Worm (Caenorhabditis elegans): ENCODE measurements around the gene T16G12.13.

Gene T16G12.13

ce11 chrIII:10096525-10096972, 35.9 kb downstream of the T16G12.13 start (continued):
- TF ChIP-seq lsy-27 (tag; optimal IDR thresholded peaks at IDR 0.05; ENCODE audit: borderline replicate concordance, insufficient read depth) (no peak), F55B11.4 (tag; optimal IDR thresholded peaks at IDR 0.05; ENCODE audit: borderline replicate concordance, insufficient read depth) (no peak), pha-4 (tag; optimal IDR thresholded peaks at IDR 0.05) (peak; percentile 7), rcor-1 (GFP tag; IDR thresholded peaks at IDR 0.05) (0 out of 2 replicates have a peak, but pooled peaks have one; percentile 27), sea-2 (GFP tag; IDR thresholded peaks at IDR 0.05) (no peak), snpc-4 (GFP tag; optimal IDR thresholded peaks at IDR 0.05) (no peak), snpc-4 (tag; optimal IDR thresholded peaks at IDR 0.05) (peak in 3 of 4 experiments; percentile 24 to 48 (median 32)), ccch-3 (GFP tag; optimal IDR thresholded peaks at IDR 0.05) (no peak), T26A5.8 (tag; optimal IDR thresholded peaks at IDR 0.05) (no peak), egrh-3 (GFP tag; IDR thresholded peaks at IDR 0.05) (no peak), F39B2.1 (GFP tag; IDR thresholded peaks at IDR 0.05) (no peak), nhr-27 (tag; optimal IDR thresholded peaks at IDR 0.05) (no peak), sdz-38 (tag; optimal IDR thresholded peaks at IDR 0.05) (no peak), sptf-2 (GFP tag; optimal IDR thresholded peaks at IDR 0.05) (no peak), bed-2 (GFP tag; IDR thresholded peaks at IDR 0.05) (no peak), ceh-58 (GFP tag; IDR thresholded peaks at IDR 0.05) (no peak), ztf-3 (GFP tag; optimal IDR thresholded peaks at IDR 0.05) (no peak), lin-35 (GFP tag; optimal IDR thresholded peaks at IDR 0.05) (peak in 1 of 3 experiments; percentile 77), Y53F4B.3 (GFP tag; IDR thresholded peaks at IDR 0.05) (no peak), nhr-120 (GFP tag; IDR thresholded peaks at IDR 0.05) (no peak), rpc-1 (optimal IDR thresholded peaks at IDR 0.05) (no peak), rpc-1 (tag; optimal IDR thresholded peaks at IDR 0.05) (no peak), ceh-91 (GFP tag; IDR thresholded peaks at IDR 0.05) (no peak), hsf-1 (GFP tag; IDR thresholded peaks at IDR 0.05) (no peak), let-526 (GFP tag; IDR thresholded peaks at IDR 0.05) (peak; percentile 27; the same call in 1 of the 2 replicates), dpff-1 (tag; optimal IDR thresholded peaks at IDR 0.05) (no peak), K11D2.4 (GFP tag; IDR thresholded peaks at IDR 0.05) (peak; percentile 53; the same call in 1 of the 2 replicates), somi-1 (GFP tag; optimal IDR thresholded peaks at IDR 0.05) (peak; percentile 71), egl-18 (GFP tag; IDR thresholded peaks at IDR 0.05) (no peak), nhr-179 (tag; optimal IDR thresholded peaks at IDR 0.05) (no peak), gei-17 (GFP tag; optimal IDR thresholded peaks at IDR 0.05) (no peak), chd-7 (tag; optimal IDR thresholded peaks at IDR 0.05) (peak; percentile 79), unc-62 (GFP tag; optimal IDR thresholded peaks at IDR 0.05) (no peak), hmg-20 (GFP tag; IDR thresholded peaks at IDR 0.05) (no peak), hmg-1.2 (GFP tag; IDR thresholded peaks at IDR 0.05) (peak; percentile 94), let-607 (tag; optimal IDR thresholded peaks at IDR 0.05) (peak in 1 of 2 experiments; percentile 64), snpc-1.1 (tag; optimal IDR thresholded peaks at IDR 0.05; ENCODE audit: insufficient read depth) (no peak), ztf-22 (GFP tag; optimal IDR thresholded peaks at IDR 0.05) (no peak), B0261.1 (tag; optimal IDR thresholded peaks at IDR 0.05) (no peak), C17E4.6 (GFP tag; IDR thresholded peaks at IDR 0.05) (no peak), ekl-4 (GFP tag; IDR thresholded peaks at IDR 0.05) (peak; percentile 70), cebp-2 (GFP tag; IDR thresholded peaks at IDR 0.05) (no peak), B0035.1 (tag; optimal IDR thresholded peaks at IDR 0.05) (no peak), mxl-1 (tag; optimal IDR thresholded peaks at IDR 0.05) (no peak), ceh-27 (GFP tag; optimal IDR thresholded peaks at IDR 0.05) (peak; percentile 82), mcd-1 (GFP tag; IDR thresholded peaks at IDR 0.05) (peak; percentile 73), tbx-9 (tag; optimal IDR thresholded peaks at IDR 0.05; ENCODE audit: borderline replicate concordance) (no peak), F49E8.2 (tag; optimal IDR thresholded peaks at IDR 0.05; ENCODE audit: insufficient read depth) (no peak), dpl-1 (GFP tag; optimal IDR thresholded peaks at IDR 0.05) (no peak)

Data from whole organism, young adult.